Worm (Caenorhabditis elegans) whole organism, L1 larva: ENCODE measurements around the gene sde-2.
A peak's percentile ranks its signal among the peaks of the same experiment; 100 is the strongest.

ENCODE experiments used
- Y116A8C.19 ChIP-seq: sonication (generic microtip); optimal IDR thresholded peaks from 2 replicates; lab custom pipeline; 2016; ENCODE audit warnings: missing compliant biosample characterization, missing genetic modification characterization, borderline replicate concordance
- blmp-1 ChIP-seq: fragments of 150-350 bp; optimal IDR thresholded peaks from 2 replicates; lab custom pipeline; 2014; ENCODE audit warnings: missing biosample characterization, missing genetic modification characterization
- ceh-82 ChIP-seq, 3 experiments: fragments of 150-350 bp in 1 of 3; sonication (generic microtip) in 2 of 3; optimal IDR thresholded peaks; 2 replicates each; lab custom pipeline; 2014 to 2017; ENCODE audit warnings: missing biosample characterization in 3 of 3, missing genetic modification characterization in 3 of 3
- ceh-88 ChIP-seq: fragments of 200-800 bp; sonication (Bioruptor generic); IDR thresholded peaks from 2 replicates; pipeline ENCODE4 v1.3.6; 2022; ENCODE audit warnings: missing genetic modification characterization, missing compliant biosample characterization
- ces-1 ChIP-seq: fragments of 150-350 bp; optimal IDR thresholded peaks from 2 replicates; lab custom pipeline; 2014; ENCODE audit warnings: missing biosample characterization, missing genetic modification reagents, missing genetic modification characterization
- dsc-1 ChIP-seq: sonication (generic microtip); optimal IDR thresholded peaks from 2 replicates; lab custom pipeline; 2016; ENCODE audit warnings: mild to moderate bottlenecking, missing genetic modification characterization, missing compliant biosample characterization
- efl-1 ChIP-seq, 4 experiments: fragments of 150-350 bp; optimal IDR thresholded peaks in 3 of 4; peaks in 1 of 4; 1 replicate in 1 of 4; 2 replicates in 3 of 4; lab custom pipeline; 2014; ENCODE audit warnings: missing biosample characterization in 2 of 4, missing genetic modification characterization in 2 of 4, missing genetic modification reagents in 2 of 4
- elt-2 ChIP-seq: sonication (generic microtip); optimal IDR thresholded peaks from 2 replicates; lab custom pipeline; 2016; ENCODE audit warnings: missing genetic modification characterization, mild to moderate bottlenecking, inconsistent platforms, missing compliant biosample characterization, missing genetic modification reagents
- elt-3 ChIP-seq, 6 experiments: fragments of 150-350 bp in 1 of 6; sonication (generic microtip); optimal IDR thresholded peaks; 2 replicates each; lab custom pipeline; 2017 to 2018; ENCODE audit warnings: missing biosample characterization in 6 of 6, missing genetic modification characterization in 6 of 6, inconsistent platforms in 1 of 6
- fkh-4 ChIP-seq: sonication (generic microtip); optimal IDR thresholded peaks from 2 replicates; lab custom pipeline; 2016; ENCODE audit warnings: missing compliant biosample characterization, missing genetic modification characterization, borderline replicate concordance
- fkh-8 ChIP-seq: sonication (generic microtip); optimal IDR thresholded peaks from 2 replicates; lab custom pipeline; 2016; ENCODE audit warnings: mild to moderate bottlenecking, missing genetic modification characterization, missing compliant biosample characterization
- isw-1 ChIP-seq: fragments of 200-800 bp; sonication (Bioruptor generic); IDR thresholded peaks from 2 replicates; pipeline ENCODE4 v1.3.6; 2022; ENCODE audit warnings: missing genetic modification characterization, missing compliant biosample characterization
- jun-1 ChIP-seq: fragments of 150-350 bp; optimal IDR thresholded peaks from 2 replicates; lab custom pipeline; 2014; ENCODE audit warnings: missing biosample characterization, missing genetic modification reagents, missing genetic modification characterization
- lin-13 ChIP-seq: fragments of 150-350 bp; optimal IDR thresholded peaks from 2 replicates; lab custom pipeline; 2014; ENCODE audit warnings: missing biosample characterization, missing genetic modification reagents, missing genetic modification characterization
- lin-14 ChIP-seq: fragments of 200-800 bp; sonication (Bioruptor generic); optimal IDR thresholded peaks from 2 replicates; lab custom pipeline; 2018; ENCODE audit warnings: mild to moderate bottlenecking, missing genetic modification characterization, moderate library complexity, missing compliant biosample characterization
- lin-15B ChIP-seq: fragments of 150-350 bp; sonication (generic microtip); optimal IDR thresholded peaks from 3 replicates; lab custom pipeline; 2014; ENCODE audit warnings: missing biosample characterization, missing genetic modification characterization
- lsy-2 ChIP-seq, 2 experiments: fragments of 150-350 bp; optimal IDR thresholded peaks; 2 replicates each; lab custom pipeline; 2014; ENCODE audit warnings: missing biosample characterization in 2 of 2, missing genetic modification characterization in 2 of 2
- mab-9 ChIP-seq: fragments of 200-800 bp; sonication (Bioruptor generic); IDR thresholded peaks from 2 replicates; pipeline ENCODE4 v1.3.6; 2022; ENCODE audit warnings: missing genetic modification reagents, missing genetic modification characterization, missing compliant biosample characterization
- nhr-11 ChIP-seq: fragments of 150-350 bp; optimal IDR thresholded peaks from 2 replicates; lab custom pipeline; 2014; ENCODE audit warnings: missing biosample characterization, missing genetic modification characterization
- nhr-19 ChIP-seq: fragments of 200-800 bp; sonication (Bioruptor generic); conservative IDR thresholded peaks from 2 replicates; pipeline ENCODE4 v1.3.6; 2022; ENCODE audit warnings: missing genetic modification characterization, missing compliant biosample characterization
- nhr-237 ChIP-seq: fragments of 150-350 bp; optimal IDR thresholded peaks from 2 replicates; lab custom pipeline; 2014; ENCODE audit warnings: missing biosample characterization, missing genetic modification characterization
- nhr-71 ChIP-seq: sonication (generic microtip); optimal IDR thresholded peaks from 2 replicates; lab custom pipeline; 2016; ENCODE audit warnings: mild to moderate bottlenecking, missing genetic modification characterization, moderate library complexity, missing compliant biosample characterization
- nhr-84 ChIP-seq: sonication (generic microtip); optimal IDR thresholded peaks from 2 replicates; lab custom pipeline; 2017; ENCODE audit warnings: missing biosample characterization, missing genetic modification characterization
- nhr-85 ChIP-seq: sonication (generic microtip); peaks from one replicate; lab custom pipeline; 2016; ENCODE audit warnings: missing genetic modification characterization, inconsistent platforms, missing compliant biosample characterization
- nhr-90 ChIP-seq: sonication (generic microtip); optimal IDR thresholded peaks from 2 replicates; lab custom pipeline; 2016; ENCODE audit warnings: mild to moderate bottlenecking, missing genetic modification characterization, missing compliant biosample characterization; ENCODE audit not compliant: poor library complexity
- rnt-1 ChIP-seq: sonication (generic microtip); optimal IDR thresholded peaks from 2 replicates; lab custom pipeline; 2016; ENCODE audit warnings: mild to moderate bottlenecking, missing genetic modification characterization, moderate library complexity, missing compliant biosample characterization
- snpc-4 ChIP-seq: fragments of 150-350 bp; optimal IDR thresholded peaks from 2 replicates; lab custom pipeline; 2014; ENCODE audit warnings: missing biosample characterization, missing genetic modification characterization
- sox-4 ChIP-seq: sonication (generic microtip); optimal IDR thresholded peaks from 2 replicates; lab custom pipeline; 2016; ENCODE audit warnings: missing genetic modification characterization, missing compliant biosample characterization
- sptf-1 ChIP-seq: fragments of 150-350 bp; optimal IDR thresholded peaks from 2 replicates; lab custom pipeline; 2014; ENCODE audit warnings: missing biosample characterization, missing genetic modification characterization
- swsn-7 ChIP-seq: sonication (generic microtip); optimal IDR thresholded peaks from 2 replicates; lab custom pipeline; 2016; ENCODE audit warnings: missing genetic modification characterization, missing compliant biosample characterization
- tlp-1 ChIP-seq: fragments of 150-350 bp; optimal IDR thresholded peaks from 2 replicates; lab custom pipeline; 2014; ENCODE audit warnings: missing biosample characterization, missing genetic modification characterization
- unc-30 ChIP-seq: sonication (generic microtip); optimal IDR thresholded peaks from 2 replicates; lab custom pipeline; 2017; ENCODE audit warnings: missing biosample characterization, missing genetic modification characterization
- unc-62 ChIP-seq: fragments of 150-350 bp; optimal IDR thresholded peaks from 2 replicates; lab custom pipeline; 2014; ENCODE audit warnings: missing biosample characterization, missing genetic modification reagents, missing genetic modification characterization
- unc-98 ChIP-seq: fragments of 200-800 bp; sonication (Bioruptor generic); IDR thresholded peaks from 2 replicates; pipeline ENCODE4 v1.3.6; 2022; ENCODE audit warnings: missing genetic modification characterization, missing compliant biosample characterization
- xbp-1 ChIP-seq: sonication (generic microtip); optimal IDR thresholded peaks from 2 replicates; lab custom pipeline; 2016; ENCODE audit warnings: missing genetic modification characterization, missing compliant biosample characterization
- zip-4 ChIP-seq: fragments of 200-800 bp; sonication (Bioruptor generic); optimal IDR thresholded peaks from 2 replicates; lab custom pipeline; 2018; ENCODE audit warnings: mild to moderate bottlenecking, missing genetic modification characterization, moderate library complexity, missing compliant biosample characterization
- ztf-11 ChIP-seq, 2 experiments: sonication (generic microtip); optimal IDR thresholded peaks; 2 replicates each; lab custom pipeline; 2016 to 2017; ENCODE audit warnings: missing genetic modification characterization in 2 of 2, missing biosample characterization in 1 of 2, missing compliant biosample characterization in 1 of 2

The sde-2 gene

DNA sequence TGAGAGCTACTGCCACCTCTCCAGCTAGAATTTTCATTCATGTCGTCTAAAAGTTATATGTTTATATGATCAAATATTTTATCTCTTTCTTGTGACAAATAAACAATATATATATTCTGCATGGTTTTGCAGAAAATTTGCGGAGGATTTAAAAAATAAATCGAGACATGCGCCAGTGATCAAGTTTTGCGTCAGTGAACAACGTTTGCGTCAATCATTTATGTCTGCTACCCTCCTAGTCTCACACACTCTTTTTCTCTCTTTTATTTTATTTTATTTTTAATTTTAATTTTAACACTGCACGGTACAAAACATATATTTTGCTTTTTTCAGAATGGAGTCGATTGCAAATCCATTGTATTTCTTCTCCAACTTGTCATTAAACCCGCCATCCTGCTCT lies 51.2 kb downstream of the sde-2 start, which contains the start of the genes tag-65 and ccz-1 (continued):
- peak; percentile 62 for TF ChIP-seq elt-2 (tag; lab: Kevin White, UChicago)
- peak; percentile 58; the same call in 1 of the 2 replicates for TF ChIP-seq mab-9 (GFP tag; lab: Robert Waterston, UW)
- TF ChIP-seq nhr-85 (tag; lab: Kevin White, UChicago): peak; percentile 96
- TF ChIP-seq fkh-4 (tag; lab: Kevin White, UChicago): peak; percentile 69
- TF ChIP-seq sptf-1 (tag; lab: Kevin White, UChicago): no peak
- peak; percentile 84 for TF ChIP-seq fkh-8 (tag; lab: Kevin White, UChicago)
- peak; percentile 82 for TF ChIP-seq blmp-1
- peak; percentile 87 for TF ChIP-seq xbp-1 (tag; lab: Kevin White, UChicago)
- TF ChIP-seq jun-1: peak; percentile 80
- no peak for TF ChIP-seq unc-30 (tag; lab: Kevin White, UChicago)
- TF ChIP-seq lin-14: peak; percentile 93
- TF ChIP-seq nhr-11 (tag; lab: Kevin White, UChicago): peak; percentile 90
- no peak for TF ChIP-seq unc-98 (GFP tag; lab: Robert Waterston, UW)
- peak; percentile 94 for TF ChIP-seq rnt-1 (tag; lab: Kevin White, UChicago)
- peak; percentile 93 to 94 for TF ChIP-seq lsy-2 (tag; optimal IDR thresholded peaks at IDR 0.05; lab: Kevin White, UChicago)
- peak; percentile 74 for TF ChIP-seq lin-15B (tag; lab: Kevin White, UChicago)
- peak; percentile 85 to 87 for TF ChIP-seq efl-1 (optimal IDR thresholded peaks at IDR 0.05; lab: Kevin White, UChicago)
- TF ChIP-seq efl-1 (GFP tag; optimal IDR thresholded peaks at IDR 0.05 in 1 of 2; lab: Kevin White, UChicago): peak; percentile 84 to 98
- peak; percentile 96 for TF ChIP-seq nhr-71
- TF ChIP-seq tlp-1 (tag; lab: Kevin White, UChicago): no peak
- peak; percentile 91 for TF ChIP-seq dsc-1 (tag; lab: Kevin White, UChicago)
- peak in 1 of 2 experiments; percentile 75 for TF ChIP-seq ztf-11 (tag; optimal IDR thresholded peaks at IDR 0.05; lab: Kevin White, UChicago)
- TF ChIP-seq elt-3 (tag; optimal IDR thresholded peaks at IDR 0.05; lab: Kevin White, UChicago): peak in 2 of 6 experiments; percentile 80 to 81
- peak; percentile 94 for TF ChIP-seq swsn-7 (tag; lab: Kevin White, UChicago)
- TF ChIP-seq isw-1: peak; percentile 86
- peak; percentile 65; the same call in 1 of the 2 replicates for TF ChIP-seq ceh-88 (GFP tag; lab: Robert Waterston, UW)
- TF ChIP-seq lin-13 (GFP tag; lab: Kevin White, UChicago): peak; percentile 84
- no peak for TF ChIP-seq unc-62 (GFP tag; lab: Kevin White, UChicago)
- TF ChIP-seq nhr-19 (GFP tag; lab: Robert Waterston, UW): peak; percentile 95
- no peak for TF ChIP-seq Y116A8C.19 (tag; lab: Kevin White, UChicago)
- peak; percentile 89 for TF ChIP-seq snpc-4 (tag; lab: Kevin White, UChicago)
- TF ChIP-seq ceh-82 (tag; optimal IDR thresholded peaks at IDR 0.05; lab: Kevin White, UChicago): peak; percentile 87 to 92 (median 88)
- peak; percentile 94 for TF ChIP-seq nhr-90
- peak; percentile 41 for TF ChIP-seq nhr-237 (tag; lab: Kevin White, UChicago)
- peak; percentile 66 for TF ChIP-seq zip-4 (GFP tag; lab: Kevin White, UChicago)
- no peak for TF ChIP-seq nhr-84
- no peak for TF ChIP-seq ces-1 (GFP tag; lab: Kevin White, UChicago)
- peak; percentile 48 for TF ChIP-seq sox-4 (tag; lab: Kevin White, UChicago)
- TF ChIP-seq, all 84 proteins: peak for 63
